Fruit fly (Drosophila melanogaster): ENCODE results near the gene CG13933.

CG13933 gene

DNA sequence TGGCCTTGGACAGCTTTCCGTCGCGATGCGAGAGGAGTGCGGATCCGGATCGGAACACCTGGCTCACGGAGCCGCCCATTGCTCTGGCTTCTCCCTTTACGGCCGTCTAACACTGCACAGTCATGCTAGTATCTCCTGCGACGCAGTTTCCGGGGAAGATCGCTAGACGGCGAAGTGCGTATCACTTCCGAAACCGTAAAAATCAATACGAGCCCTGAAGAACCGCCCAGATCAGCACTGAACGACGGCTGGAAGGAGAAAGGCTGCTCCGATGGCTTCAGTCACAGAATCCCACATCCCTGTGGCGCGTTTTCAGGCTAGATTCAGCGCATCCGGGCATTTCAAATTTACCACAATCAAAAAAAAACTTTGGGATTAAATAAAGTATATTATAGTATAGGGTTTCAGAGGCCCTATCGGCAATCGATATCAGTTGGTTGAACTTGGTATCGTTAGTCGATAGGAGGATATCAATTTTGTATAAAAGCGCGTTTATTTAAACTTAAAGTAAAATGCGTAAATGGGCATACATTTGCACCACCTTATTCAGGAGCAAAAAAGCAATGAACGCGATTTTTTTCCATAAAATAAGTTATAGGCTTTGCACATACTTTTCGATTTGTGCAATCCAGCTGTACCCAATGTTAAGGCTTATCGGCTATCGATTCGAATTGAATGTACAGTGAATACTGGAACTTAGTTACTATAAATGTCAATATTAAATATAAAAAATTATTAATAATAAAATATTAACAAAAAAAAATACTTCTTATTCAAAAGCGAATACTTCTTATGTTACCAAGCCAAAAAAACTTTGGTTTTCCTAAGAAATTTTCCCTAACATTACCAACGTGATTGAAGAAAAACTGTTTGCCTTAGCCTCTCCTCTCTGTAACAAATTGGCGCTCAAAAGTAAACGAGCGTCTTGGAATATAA lies at the start of gene CG13933, which contains the start of gene PolD2 (continued):
- TF ChIP-seq jigr1 (GFP tag; IDR thresholded peaks at IDR 0.05) (peak; percentile 73; the same call in 2 of the 3 replicates), abd-A (tag; optimal IDR thresholded peaks at IDR 0.05) (no peak), cato (GFP tag; optimal IDR thresholded peaks at IDR 0.05; ENCODE audit: borderline replicate concordance) (peak; percentile 94), cad (GFP tag; optimal IDR thresholded peaks at IDR 0.05) (no peak), CG2202 (tag; optimal IDR thresholded peaks at IDR 0.05) (peak; percentile 96), crol (GFP tag; IDR thresholded peaks at IDR 0.05) (peak; percentile 82), Myb (GFP tag; optimal IDR thresholded peaks at IDR 0.05) (peak; percentile 42), slp2 (GFP tag; optimal IDR thresholded peaks at IDR 0.05) (peak; percentile 81), B-H1 (GFP tag; IDR thresholded peaks at IDR 0.05) (peak; percentile 97), CG31441 (GFP tag; IDR thresholded peaks at IDR 0.05) (no peak; the same call in 1 of the 2 replicates), CG17328 (GFP tag; IDR thresholded peaks at IDR 0.05) (peak; percentile 99), p53 (GFP tag; optimal IDR thresholded peaks at IDR 0.05) (peak; percentile 24), CG6272 (GFP tag; IDR thresholded peaks at IDR 0.05) (peak; percentile 92), CG11247 (GFP tag; IDR thresholded peaks at IDR 0.05) (peak; percentile 90), h (optimal IDR thresholded peaks at IDR 0.05) (no peak), pzg (GFP tag; optimal IDR thresholded peaks at IDR 0.05) (peak; percentile 23), gcm (GFP tag; optimal IDR thresholded peaks at IDR 0.05) (peak; percentile 97), Nf-YB (GFP tag; optimal IDR thresholded peaks at IDR 0.05) (peak; percentile 88), danr (GFP tag; IDR thresholded peaks at IDR 0.05) (peak; percentile 46; the same call in 1 of the 2 replicates), ro (GFP tag; IDR thresholded peaks at IDR 0.05) (peak; percentile 96), Ada2b (GFP tag; IDR thresholded peaks at IDR 0.05) (peak; percentile 95), CG14014 (GFP tag; IDR thresholded peaks at IDR 0.05) (peak; percentile 99), CG42726 (GFP tag; IDR thresholded peaks at IDR 0.05; ENCODE audit: partially characterized antibody) (no peak), kah (GFP tag; optimal IDR thresholded peaks at IDR 0.05) (peak; percentile 43), CG10321 (GFP tag; IDR thresholded peaks at IDR 0.05) (peak; percentile 85), Usf (GFP tag; optimal IDR thresholded peaks at IDR 0.05) (peak; percentile 94), ind (GFP tag; optimal IDR thresholded peaks at IDR 0.05) (peak; percentile 88), shn (GFP tag; optimal IDR thresholded peaks at IDR 0.05) (peak; percentile 23), nerfin-1 (tag; optimal IDR thresholded peaks at IDR 0.05) (no peak), Lim3 (GFP tag; IDR thresholded peaks at IDR 0.05) (peak; percentile 95), dysf (GFP tag; IDR thresholded peaks at IDR 0.05) (peak; percentile 87), CG17186 (GFP tag; optimal IDR thresholded peaks at IDR 0.05) (peak; percentile 55), Camta (GFP tag; optimal IDR thresholded peaks at IDR 0.05) (peak; percentile 50), Scr (GFP tag; IDR thresholded peaks at IDR 0.05; ENCODE audit: partially characterized antibody) (peak; percentile 83), CG9932 (GFP tag; IDR thresholded peaks at IDR 0.05) (peak; percentile 99), CG12299 (tag; optimal IDR thresholded peaks at IDR 0.05) (peak; percentile 95), CG8089 (GFP tag; optimal IDR thresholded peaks at IDR 0.05) (peak; percentile 68), CG10543 (GFP tag; optimal IDR thresholded peaks at IDR 0.05) (peak; percentile 90), YL-1 (GFP tag; optimal IDR thresholded peaks at IDR 0.05) (peak; percentile 86), C15 (GFP tag; IDR thresholded peaks at IDR 0.05) (peak; percentile 81; the same call in 1 of the 3 replicates), cas (GFP tag; IDR thresholded peaks at IDR 0.05) (peak; percentile 90), mam (GFP tag; optimal IDR thresholded peaks at IDR 0.05) (peak; percentile 71), Bgb (GFP tag; IDR thresholded peaks at IDR 0.05; ENCODE audit: partially characterized antibody) (peak; percentile 64; the same call in 1 of the 2 replicates), ase (GFP tag; IDR thresholded peaks at IDR 0.05) (peak; percentile 92), Nf-YC (tag; optimal IDR thresholded peaks at IDR 0.05) (no peak), prd (optimal IDR thresholded peaks at IDR 0.05) (no peak), prd (GFP tag; IDR thresholded peaks at IDR 0.05) (peak; percentile 99), HmgZ (tag; optimal IDR thresholded peaks at IDR 0.05) (peak; percentile 96), exex (tag; optimal IDR thresholded peaks at IDR 0.05) (peak; percentile 64), CG30403 (GFP tag; optimal IDR thresholded peaks at IDR 0.05) (peak; percentile 92)
